Fruit fly (Drosophila melanogaster): ENCODE measurements around the gene VAChT.
A peak's percentile ranks its signal among the peaks of the same experiment; 100 is the strongest.

The VAChT gene

DNA sequence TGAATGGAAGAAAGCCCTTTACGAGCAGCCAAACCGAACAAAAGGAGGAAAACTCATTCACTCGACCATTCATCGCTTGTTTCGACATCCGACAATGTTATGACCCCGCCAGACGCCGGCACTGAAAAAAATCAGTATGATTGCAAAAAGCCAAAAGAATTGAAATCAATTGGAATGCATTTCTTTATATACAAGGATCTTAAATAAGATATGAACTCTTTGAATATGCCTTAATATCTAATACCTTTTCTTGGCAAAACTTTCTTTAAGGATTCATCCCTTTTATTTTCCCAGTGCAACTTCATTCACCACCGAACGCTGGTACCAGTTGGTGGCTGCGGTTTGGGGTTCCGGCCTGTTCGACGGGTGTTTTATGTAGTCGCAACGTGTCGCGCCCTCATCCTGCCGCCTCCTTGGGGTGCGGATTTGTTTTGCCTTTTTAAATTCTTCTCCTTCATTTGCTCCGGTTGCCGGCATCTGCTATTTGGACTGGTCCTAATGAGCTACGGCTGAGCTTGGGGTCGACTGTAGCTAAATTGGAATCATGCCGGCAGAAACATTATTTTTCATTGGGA lies 14.6 kb downstream of the VAChT start (continued):
- peak; percentile 86 for TF ChIP-seq CG10979 (tag; optimal IDR thresholded peaks at IDR 0.05)
- peak; percentile 76 for TF ChIP-seq CG1647 (GFP tag; optimal IDR thresholded peaks at IDR 0.05)
- TF ChIP-seq CG6272 (GFP tag; IDR thresholded peaks at IDR 0.05) = peak; percentile 82
- no peak for TF ChIP-seq stwl (tag; optimal IDR thresholded peaks at IDR 0.05)
- peak; percentile 78 for TF ChIP-seq tin (GFP tag; optimal IDR thresholded peaks at IDR 0.05)
- TF ChIP-seq caup (GFP tag; optimal IDR thresholded peaks at IDR 0.05; ENCODE audit: severe bottlenecking) = peak; percentile 90
- TF ChIP-seq Atf6 (GFP tag; IDR thresholded peaks at IDR 0.05) = peak; percentile 89
- TF ChIP-seq CG2678 (tag; optimal IDR thresholded peaks at IDR 0.05) = peak; percentile 94
- TF ChIP-seq nom (GFP tag; optimal IDR thresholded peaks at IDR 0.05) = peak; percentile 17
- peak; percentile 55 for TF ChIP-seq CG17802 (tag; optimal IDR thresholded peaks at IDR 0.05)
- peak; percentile 91 for TF ChIP-seq CG7839 (tag; optimal IDR thresholded peaks at IDR 0.05)
- TF ChIP-seq esg (GFP tag; conservative IDR thresholded peaks at IDR 0.05) = peak; percentile 76
- peak; percentile 59 for TF ChIP-seq gt (GFP tag; IDR thresholded peaks at IDR 0.05)
- peak; percentile 61 for TF ChIP-seq CG10431 (GFP tag; optimal IDR thresholded peaks at IDR 0.05)
- no peak for TF ChIP-seq CG16813 (GFP tag; IDR thresholded peaks at IDR 0.05; ENCODE audit: partially characterized antibody)
- TF ChIP-seq Hmx (GFP tag; optimal IDR thresholded peaks at IDR 0.05) = peak; percentile 46
- peak; percentile 55 for TF ChIP-seq CG43689 (GFP tag; IDR thresholded peaks at IDR 0.05)
- TF ChIP-seq CG7745 (tag; optimal IDR thresholded peaks at IDR 0.05) = no peak
- peak; percentile 64 for TF ChIP-seq Jarid2 (GFP tag; optimal IDR thresholded peaks at IDR 0.05)
- peak; percentile 84 for TF ChIP-seq Sox102F (GFP tag; optimal IDR thresholded peaks at IDR 0.05)
- TF ChIP-seq exex (tag; optimal IDR thresholded peaks at IDR 0.05) = peak; percentile 66
- TF ChIP-seq btn (GFP tag; optimal IDR thresholded peaks at IDR 0.05) = peak; percentile 60
- peak; percentile 72; the same call in 3 of the 4 replicates for TF ChIP-seq Gug (GFP tag; IDR thresholded peaks at IDR 0.05)
- TF ChIP-seq CG3838 (GFP tag; optimal IDR thresholded peaks at IDR 0.05) = peak; percentile 46
- TF ChIP-seq CG6791 (GFP tag; IDR thresholded peaks at IDR 0.05; ENCODE audit: partially characterized antibody) = no peak
- peak; percentile 73 for TF ChIP-seq fu2 (GFP tag; optimal IDR thresholded peaks at IDR 0.05)
- peak; percentile 80 for TF ChIP-seq CG12744 (GFP tag; optimal IDR thresholded peaks at IDR 0.05)
- TF ChIP-seq so (GFP tag; IDR thresholded peaks at IDR 0.05) = peak; percentile 66; the same call in 2 of the 3 replicates
- TF ChIP-seq CG8290 (GFP tag; optimal IDR thresholded peaks at IDR 0.05) = no peak
- TF ChIP-seq CG8290 (tag; optimal IDR thresholded peaks at IDR 0.05) = peak in 1 of 2 experiments; percentile 86
- TF ChIP-seq psq (GFP tag; optimal IDR thresholded peaks at IDR 0.05) = peak; percentile 16
- TF ChIP-seq CG4820 (GFP tag; optimal IDR thresholded peaks at IDR 0.05) = peak; percentile 72
- TF ChIP-seq B-H2 (GFP tag; optimal IDR thresholded peaks at IDR 0.05) = peak; percentile 93
- TF ChIP-seq klu (GFP tag; IDR thresholded peaks at IDR 0.05) = peak; percentile 63; the same call in 1 of the 2 replicates
- TF ChIP-seq luna (GFP tag; optimal IDR thresholded peaks at IDR 0.05) = peak; percentile 65
- TF ChIP-seq dan (GFP tag; IDR thresholded peaks at IDR 0.05) = peak; percentile 80

- no peak for TF ChIP-seq cg (GFP tag; optimal IDR thresholded peaks at IDR 0.05)
- TF ChIP-seq Hey (tag; optimal IDR thresholded peaks at IDR 0.05) = peak; percentile 96
- no peak for TF ChIP-seq D (optimal IDR thresholded peaks at IDR 0.05)
- TF ChIP-seq D (GFP tag; optimal IDR thresholded peaks at IDR 0.05) = peak; percentile 2
- TF ChIP-seq CG1603 (tag; optimal IDR thresholded peaks at IDR 0.05) = no peak
- peak; percentile 57 for TF ChIP-seq abd-A (tag; optimal IDR thresholded peaks at IDR 0.05)
- peak; percentile 5 for TF ChIP-seq Med (GFP tag)
Observed at dm6 chr3R:18721368-18721767, 16.1 kb downstream of the VAChT start.

Measured in whole organism, embryonic.